Fruit fly (Drosophila melanogaster) S2 (cell line): ENCODE results near the gene CG31077.

ENCODE experiments used
- CG8478 ChIP-seq: fragments of >200 bp; optimal IDR thresholded peaks from 2 replicates; lab custom pipeline; 2018
- CTCF ChIP-seq, 2 experiments: fragments of >200 bp; optimal IDR thresholded peaks; 2 replicates each; lab custom pipeline; 2018

dm6 chr3R:26996642-26997041, 2.9 kb upstream of the CG31077 start, which contains the start of gene RYa-R:
- no peak for TF ChIP-seq CG8478
- TF ChIP-seq CTCF (optimal IDR thresholded peaks at IDR 0.05; lab: Kevin White, UChicago): no peak
